Worm (Caenorhabditis elegans): ENCODE data around the gene srh-275.

ce11 chrV:7389771-7390170 lies 37.0 kb downstream of the srh-275 start, which contains the start of gene C02H6.1:
- TF ChIP-seq mab-5 (tag; optimal IDR thresholded peaks at IDR 0.05) (no peak), nhr-12 (tag; optimal IDR thresholded peaks at IDR 0.05) (no peak), ceh-43 (GFP tag; optimal IDR thresholded peaks at IDR 0.05) (no peak), unc-62 (GFP tag; optimal IDR thresholded peaks at IDR 0.05) (no peak), nhr-237 (tag; optimal IDR thresholded peaks at IDR 0.05) (no peak), snpc-4 (tag; optimal IDR thresholded peaks at IDR 0.05) (no peak), elt-3 (tag; optimal IDR thresholded peaks at IDR 0.05) (no peak), blmp-1 (tag; optimal IDR thresholded peaks at IDR 0.05) (no peak), M03D4.4 (tag; optimal IDR thresholded peaks at IDR 0.05) (no peak), ztf-11 (tag; optimal IDR thresholded peaks at IDR 0.05) (no peak)
